Fruit fly (Drosophila melanogaster): Measurements from ENCODE around the gene CG17258.

Gene CG17258

dm6 chr2L:3041918-3042615 lies 6.9 kb upstream of the CG17258 start, which contains the start of gene CG17261 (continued):
- TF ChIP-seq CG17359 (tag; optimal IDR thresholded peaks at IDR 0.05), result peak; percentile 30
- TF ChIP-seq rib (GFP tag; IDR thresholded peaks at IDR 0.05), result peak; percentile 49; the same call in 1 of the 2 replicates
- TF ChIP-seq shn (GFP tag; optimal IDR thresholded peaks at IDR 0.05), result peak; percentile 23
- no peak for TF ChIP-seq CG32767 (GFP tag; IDR thresholded peaks at IDR 0.05)
- TF ChIP-seq sens (GFP tag), result peak; percentile 46
- no peak for TF ChIP-seq CG11696 (GFP tag; IDR thresholded peaks at IDR 0.05)
- peak; percentile 22 for TF ChIP-seq kay (GFP tag; optimal IDR thresholded peaks at IDR 0.05)
- peak; percentile 68 for TF ChIP-seq grn (GFP tag; optimal IDR thresholded peaks at IDR 0.05)
- TF ChIP-seq zfh1 (GFP tag; IDR thresholded peaks at IDR 0.05), result no peak
- TF ChIP-seq unc-4 (GFP tag; IDR thresholded peaks at IDR 0.05; ENCODE audit: partially characterized antibody), result no peak
- no peak for TF ChIP-seq pzg (GFP tag; optimal IDR thresholded peaks at IDR 0.05)
- no peak for TF ChIP-seq CG12299 (tag; optimal IDR thresholded peaks at IDR 0.05)
- no peak for TF ChIP-seq CG30020 (tag; optimal IDR thresholded peaks at IDR 0.05)
- TF ChIP-seq ranshi (GFP tag; IDR thresholded peaks at IDR 0.05), result 0 out of 2 replicates have a peak, but pooled peaks have one; percentile 5
- no peak for TF ChIP-seq CG10654 (GFP tag; optimal IDR thresholded peaks at IDR 0.05)
- TF ChIP-seq HHEX (GFP tag; optimal IDR thresholded peaks at IDR 0.05), result peak; percentile 15
- TF ChIP-seq Hey (tag; optimal IDR thresholded peaks at IDR 0.05), result peak; percentile 89
- no peak for TF ChIP-seq Oli (tag; optimal IDR thresholded peaks at IDR 0.05)
- peak; percentile 61 for TF ChIP-seq pho (GFP tag; optimal IDR thresholded peaks at IDR 0.05)
- no peak for TF ChIP-seq CG32772 (GFP tag; IDR thresholded peaks at IDR 0.05)
- no peak for TF ChIP-seq tio (GFP tag; optimal IDR thresholded peaks at IDR 0.05)
- no peak for TF ChIP-seq prd (optimal IDR thresholded peaks at IDR 0.05)
- 0 out of 3 replicates have a peak, but pooled peaks have one; percentile 28 for TF ChIP-seq prd (GFP tag; IDR thresholded peaks at IDR 0.05)
- peak; percentile 86 for TF ChIP-seq CG7987 (GFP tag; optimal IDR thresholded peaks at IDR 0.05)
- no peak for TF ChIP-seq CG17912 (GFP tag; optimal IDR thresholded peaks at IDR 0.05)
- no peak for TF ChIP-seq CG11247 (GFP tag; IDR thresholded peaks at IDR 0.05)
- no peak for TF ChIP-seq cato (GFP tag; optimal IDR thresholded peaks at IDR 0.05; ENCODE audit: borderline replicate concordance)
- peak; percentile 89 for TF ChIP-seq row (GFP tag; IDR thresholded peaks at IDR 0.05)
- TF ChIP-seq Scr (GFP tag; IDR thresholded peaks at IDR 0.05; ENCODE audit: partially characterized antibody), result no peak
- TF ChIP-seq peb (GFP tag; IDR thresholded peaks at IDR 0.05), result no peak
- TF ChIP-seq sim (GFP tag; IDR thresholded peaks at IDR 0.05), result no peak
- TF ChIP-seq CG12391 (tag; optimal IDR thresholded peaks at IDR 0.05), result peak; percentile 43
- TF ChIP-seq cwo (GFP tag; optimal IDR thresholded peaks at IDR 0.05), result peak; percentile 99
- TF ChIP-seq CG18262 (tag; optimal IDR thresholded peaks at IDR 0.05), result peak; percentile 4
- TF ChIP-seq ftz-f1 (GFP tag; optimal IDR thresholded peaks at IDR 0.05), result peak; percentile 87
- no peak for TF ChIP-seq bbx (GFP tag; IDR thresholded peaks at IDR 0.05; ENCODE audit: partially characterized antibody)
- TF ChIP-seq Vsx1 (GFP tag; optimal IDR thresholded peaks at IDR 0.05), result peak; percentile 73
- TF ChIP-seq CG13123 (GFP tag; optimal IDR thresholded peaks at IDR 0.05), result no peak
- TF ChIP-seq seq (GFP tag; IDR thresholded peaks at IDR 0.05), result peak; percentile 52; the same call in 1 of the 2 replicates
- no peak for TF ChIP-seq Camta (GFP tag; optimal IDR thresholded peaks at IDR 0.05)
- TF ChIP-seq Opbp (GFP tag; IDR thresholded peaks at IDR 0.05; ENCODE audit: partially characterized antibody), result no peak
- no peak for TF ChIP-seq CG31365 (tag; optimal IDR thresholded peaks at IDR 0.05)
- no peak for TF ChIP-seq ase (GFP tag; IDR thresholded peaks at IDR 0.05)
- TF ChIP-seq jing (GFP tag; optimal IDR thresholded peaks at IDR 0.05), result no peak
- TF ChIP-seq z (GFP tag; IDR thresholded peaks at IDR 0.05), result no peak
- TF ChIP-seq CG14441 (GFP tag; IDR thresholded peaks at IDR 0.05), result no peak
- no peak for TF ChIP-seq crp (GFP tag; optimal IDR thresholded peaks at IDR 0.05)
- no peak for TF ChIP-seq ttk (GFP tag; IDR thresholded peaks at IDR 0.05)
- peak; percentile 53 for TF ChIP-seq HmgZ (tag; optimal IDR thresholded peaks at IDR 0.05)
- no peak for TF ChIP-seq YL-1 (GFP tag; optimal IDR thresholded peaks at IDR 0.05)
